Worm (Caenorhabditis elegans) whole organism, L4/young adult: ENCODE data around the gene C08B6.5.

Experiments
- dao-5 ChIP-seq: sonication (generic microtip); optimal IDR thresholded peaks from 2 replicates; lab custom pipeline; 2016; ENCODE audit warnings: missing genotype, missing genetic modification characterization, moderate library complexity, missing compliant biosample characterization
- him-1 ChIP-seq: sonication (generic microtip); optimal IDR thresholded peaks from 2 replicates; lab custom pipeline; 2016; ENCODE audit warnings: missing genotype, missing genetic modification reagents, missing genetic modification characterization, missing compliant biosample characterization

DNA sequence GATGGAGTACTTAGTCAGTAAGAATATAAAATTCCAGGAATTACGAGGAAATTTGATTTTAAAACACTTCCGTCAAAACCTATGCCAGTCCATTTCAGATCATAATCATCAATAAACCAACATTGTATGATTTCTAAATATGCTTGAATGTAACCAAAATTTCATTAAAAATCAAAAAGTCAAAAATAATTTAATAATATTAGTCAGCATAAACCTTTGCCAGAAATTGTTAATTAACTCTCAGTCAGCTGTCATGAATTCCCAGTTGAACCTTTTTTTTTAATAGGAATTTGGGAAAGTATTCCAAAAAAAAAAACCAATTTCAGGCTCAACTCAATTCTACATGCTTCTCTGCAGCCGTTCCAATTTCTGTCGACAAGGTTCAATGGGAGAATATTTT lies 30.8 kb downstream of the C08B6.5 start, which contains the start of gene srsx-26:
- TF ChIP-seq him-1 (no peak), dao-5 (tag; lab: Kevin White, UChicago) (no peak)
